Fruit fly (Drosophila melanogaster) whole organism: ENCODE results near the gene CG34117.

Source experiments
- Dll ChIP-seq: fragments of >200 bp; optimal IDR thresholded peaks from 2 replicates; lab custom pipeline; 2017
- pan ChIP-seq: fragments of >200 bp; optimal IDR thresholded peaks from 2 replicates; lab custom pipeline; 2017
- usp ChIP-seq: fragments of >200 bp; optimal IDR thresholded peaks from 2 replicates; lab custom pipeline; 2017; ENCODE audit warnings: missing biosample characterization, missing genetic modification characterization, mixed read lengths

DNA sequence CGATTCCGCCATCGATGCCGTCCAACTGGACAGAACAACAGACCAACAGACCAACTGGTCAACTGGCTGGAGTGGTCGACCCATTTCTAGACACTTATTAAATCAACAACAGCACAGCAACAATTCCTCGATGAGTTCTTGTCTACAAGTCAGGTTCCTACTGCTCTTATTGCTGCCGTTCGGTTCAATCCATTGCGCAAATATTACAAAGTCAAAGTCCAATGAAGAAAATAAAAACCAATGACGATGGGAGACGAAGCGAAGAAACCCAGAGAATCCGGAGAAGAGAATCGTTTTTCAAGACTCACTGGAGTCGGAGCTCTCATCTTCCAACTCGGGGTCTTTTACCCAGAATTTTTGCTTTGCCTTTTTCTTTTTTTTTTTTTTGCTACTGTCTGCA, 10.9 kb downstream of the CG34117 start:
- TF ChIP-seq pan (lab: Kevin White, UChicago), result no peak
- no peak for TF ChIP-seq usp (GFP tag; lab: Kevin White, UChicago)
- no peak for TF ChIP-seq Dll (lab: Kevin White, UChicago)
